Worm (Caenorhabditis elegans) whole organism, young adult: ENCODE results near the gene rps-21.

Experiments used
- D2030.7 ChIP-seq: fragments of 200-800 bp; sonication (Bioruptor generic); IDR thresholded peaks from 2 replicates; pipeline ENCODE4 v1.3.6; 2022; ENCODE audit warnings: missing genetic modification reagents, missing genetic modification characterization, missing compliant biosample characterization
- F22D6.2 ChIP-seq: sonication (generic microtip); optimal IDR thresholded peaks from 2 replicates; lab custom pipeline; 2016; ENCODE audit warnings: mild to moderate bottlenecking, missing genetic modification characterization, missing compliant biosample characterization
- F23B12.7 ChIP-seq: sonication (generic microtip); optimal IDR thresholded peaks from 2 replicates; lab custom pipeline; 2017; ENCODE audit warnings: missing genetic modification characterization, mild to moderate bottlenecking, missing compliant biosample characterization, antibody characterized with exemption, moderate library complexity; ENCODE audit not compliant: insufficient read depth
- F33H1.4 ChIP-seq: fragments of 200-800 bp; sonication (Bioruptor generic); IDR thresholded peaks from 2 replicates; pipeline ENCODE4 v1.3.6; 2022; ENCODE audit warnings: missing genetic modification reagents, missing genetic modification characterization, missing compliant biosample characterization
- F39B2.1 ChIP-seq: fragments of 200-800 bp; sonication (Bioruptor generic); IDR thresholded peaks from 2 replicates; pipeline ENCODE4 v1.3.6; 2022; ENCODE audit warnings: missing genetic modification reagents, missing genetic modification characterization, missing compliant biosample characterization
- Y53F4B.3 ChIP-seq: fragments of 200-800 bp; sonication (Bioruptor generic); IDR thresholded peaks from 2 replicates; pipeline ENCODE4 v1.3.6; 2022; ENCODE audit warnings: missing genetic modification reagents, missing genetic modification characterization, missing compliant biosample characterization
- Y56A3A.18 ChIP-seq: fragments of 200-800 bp; sonication (Bioruptor generic); IDR thresholded peaks from 2 replicates; pipeline ENCODE4 v1.3.6; 2022; ENCODE audit warnings: missing genetic modification reagents, missing genetic modification characterization, missing compliant biosample characterization
- Y67H2A.10 ChIP-seq: fragments of 200-800 bp; sonication (Bioruptor generic); conservative IDR thresholded peaks from 2 replicates; pipeline ENCODE4 v1.3.6; 2022; ENCODE audit warnings: missing genetic modification reagents, missing genetic modification characterization, missing compliant biosample characterization
- akir-1 ChIP-seq: fragments of 200-800 bp; sonication (Bioruptor generic); optimal IDR thresholded peaks from 2 replicates; lab custom pipeline; 2018; ENCODE audit warnings: mild to moderate bottlenecking, missing genetic modification characterization, moderate library complexity, missing compliant biosample characterization
- ama-1 ChIP-seq, 3 experiments: fragments of 150-350 bp in 1 of 3; sonication (generic microtip) in 2 of 3; optimal IDR thresholded peaks; 2 replicates each; lab custom pipeline; 2014 to 2018; ENCODE audit warnings: missing biosample characterization in 2 of 3, missing genetic modification characterization in 2 of 3, missing genetic modification reagents in 2 of 3
- attf-3 ChIP-seq: fragments of 200-800 bp; sonication (Bioruptor generic); conservative IDR thresholded peaks from 2 replicates; pipeline ENCODE4 v1.3.6; 2022; ENCODE audit warnings: missing genetic modification reagents, missing genetic modification characterization, missing compliant biosample characterization
- attf-5 ChIP-seq: fragments of 200-800 bp; sonication (Bioruptor generic); optimal IDR thresholded peaks from 2 replicates; lab custom pipeline; 2018; ENCODE audit warnings: mild to moderate bottlenecking, missing genetic modification characterization, missing compliant biosample characterization
- attf-6 ChIP-seq: fragments of 200-800 bp; sonication (Bioruptor generic); IDR thresholded peaks from 2 replicates; pipeline ENCODE4 v1.3.6; 2022; ENCODE audit warnings: missing genetic modification reagents, missing genetic modification characterization, missing compliant biosample characterization
- bed-1 ChIP-seq: fragments of 200-800 bp; sonication (Bioruptor generic); IDR thresholded peaks from 2 replicates; pipeline ENCODE4 v1.3.6; 2022; ENCODE audit warnings: missing genetic modification reagents, missing genetic modification characterization, missing compliant biosample characterization
- cebp-1 ChIP-seq, 2 experiments: fragments of 200-800 bp in 1 of 2; sonication (Bioruptor generic) in 1 of 2; sonication (generic microtip) in 1 of 2; IDR thresholded peaks in 1 of 2; optimal IDR thresholded peaks in 1 of 2; 2 replicates each; pipeline versions ENCODE4 v1.3.6 to Lab custom; 2017 to 2022; ENCODE audit warnings: missing compliant biosample characterization in 2 of 2, missing genetic modification characterization in 2 of 2, mild to moderate bottlenecking in 1 of 2, missing genetic modification reagents in 1 of 2, moderate library complexity in 1 of 2
- ceh-100 ChIP-seq: fragments of 200-800 bp; sonication (Bioruptor generic); IDR thresholded peaks from 2 replicates; pipeline ENCODE4 v1.3.6; 2022; ENCODE audit warnings: missing genetic modification reagents, missing genetic modification characterization, missing compliant biosample characterization
- ceh-40 ChIP-seq: fragments of 200-800 bp; sonication (Bioruptor generic); IDR thresholded peaks from 2 replicates; pipeline ENCODE4 v1.3.6; 2022; ENCODE audit warnings: missing genetic modification characterization, missing compliant biosample characterization
- egl-44 ChIP-seq: fragments of 200-800 bp; sonication (Bioruptor generic); IDR thresholded peaks from 2 replicates; pipeline ENCODE4 v1.3.6; 2022; ENCODE audit warnings: missing genetic modification reagents, missing genetic modification characterization, missing compliant biosample characterization
- fkh-3 ChIP-seq: sonication (generic microtip); optimal IDR thresholded peaks from 2 replicates; lab custom pipeline; 2016; ENCODE audit warnings: mild to moderate bottlenecking, missing genetic modification characterization, missing compliant biosample characterization
- hmg-1.2 ChIP-seq: fragments of 200-800 bp; sonication (Bioruptor generic); IDR thresholded peaks from 2 replicates; pipeline ENCODE4 v1.3.6; 2022; ENCODE audit warnings: missing genetic modification reagents, missing genetic modification characterization, missing compliant biosample characterization
- hrde-1 ChIP-seq: sonication (generic microtip); optimal IDR thresholded peaks from 2 replicates; lab custom pipeline; 2016; ENCODE audit warnings: missing genetic modification characterization, mild to moderate bottlenecking, missing compliant biosample characterization, moderate library complexity, missing genotype, missing genetic modification reagents, borderline replicate concordance
- let-607 ChIP-seq, 2 experiments: fragments of 200-800 bp in 1 of 2; sonication (Bioruptor generic) in 1 of 2; sonication (generic microtip) in 1 of 2; optimal IDR thresholded peaks; 2 replicates each; lab custom pipeline; 2016 to 2018; ENCODE audit warnings: mild to moderate bottlenecking in 2 of 2, missing compliant biosample characterization in 2 of 2, missing genetic modification characterization in 2 of 2, moderate library complexity in 2 of 2, missing genotype in 1 of 2
- lin-26 ChIP-seq: fragments of 200-800 bp; sonication (Bioruptor generic); IDR thresholded peaks from 2 replicates; pipeline ENCODE4 v1.3.6; 2022; ENCODE audit warnings: missing genetic modification reagents, missing genetic modification characterization, missing compliant biosample characterization
- lir-1 ChIP-seq: fragments of 200-800 bp; sonication (Bioruptor generic); conservative IDR thresholded peaks from 2 replicates; pipeline ENCODE4 v1.3.6; 2022; ENCODE audit warnings: missing genetic modification reagents, missing genetic modification characterization, missing compliant biosample characterization
- lsl-1 ChIP-seq: fragments of 200-800 bp; sonication (Bioruptor generic); optimal IDR thresholded peaks from 2 replicates; lab custom pipeline; 2018; ENCODE audit warnings: mild to moderate bottlenecking, missing genetic modification characterization, moderate library complexity, missing compliant biosample characterization
- madf-6 ChIP-seq: fragments of 200-800 bp; sonication (Bioruptor generic); IDR thresholded peaks from 2 replicates; pipeline ENCODE4 v1.3.6; 2022; ENCODE audit warnings: missing genetic modification reagents, missing genetic modification characterization, missing compliant biosample characterization
- madf-8 ChIP-seq: fragments of 200-800 bp; sonication (Bioruptor generic); conservative IDR thresholded peaks from 2 replicates; pipeline ENCODE4 v1.3.6; 2022; ENCODE audit warnings: missing genetic modification reagents, missing genetic modification characterization, missing compliant biosample characterization
- mel-28 ChIP-seq: sonication (generic microtip); optimal IDR thresholded peaks from 2 replicates; lab custom pipeline; 2016; ENCODE audit warnings: borderline replicate concordance, mild to moderate bottlenecking, missing genetic modification characterization, missing compliant biosample characterization
- nfyb-1 ChIP-seq: fragments of 200-800 bp; sonication (Bioruptor generic); IDR thresholded peaks from 2 replicates; pipeline ENCODE4 v1.3.6; 2022; ENCODE audit warnings: missing genetic modification reagents, missing genetic modification characterization, missing compliant biosample characterization
- nhr-27 ChIP-seq: fragments of 200-800 bp; sonication (Bioruptor generic); optimal IDR thresholded peaks from 2 replicates; lab custom pipeline; 2018; ENCODE audit warnings: mild to moderate bottlenecking, missing genetic modification characterization, moderate library complexity, missing compliant biosample characterization
- nhr-80 ChIP-seq: sonication (generic microtip); optimal IDR thresholded peaks from 2 replicates; lab custom pipeline; 2016; ENCODE audit warnings: missing genetic modification characterization, missing compliant biosample characterization
- nhr-90 ChIP-seq: sonication (generic microtip); optimal IDR thresholded peaks from 2 replicates; lab custom pipeline; 2016; ENCODE audit warnings: missing genotype, mild to moderate bottlenecking, missing genetic modification characterization, missing compliant biosample characterization
- pha-4 ChIP-seq: fragments of 150-350 bp; sonication (generic microtip); optimal IDR thresholded peaks from 2 replicates; lab custom pipeline; 2014; ENCODE audit warnings: missing biosample characterization, missing genetic modification reagents, missing genetic modification characterization
- rcor-1 ChIP-seq: fragments of 200-800 bp; sonication (Bioruptor generic); IDR thresholded peaks from 2 replicates; pipeline ENCODE4 v1.3.6; 2022; ENCODE audit warnings: missing genetic modification reagents, missing genetic modification characterization, missing compliant biosample characterization
- sea-2 ChIP-seq: fragments of 200-800 bp; sonication (Bioruptor generic); IDR thresholded peaks from 2 replicates; pipeline ENCODE4 v1.3.6; 2022; ENCODE audit warnings: missing genetic modification characterization, missing compliant biosample characterization
- snpc-1.3 ChIP-seq: sonication (generic microtip); optimal IDR thresholded peaks from 2 replicates; lab custom pipeline; 2017; ENCODE audit warnings: missing genetic modification characterization, mild to moderate bottlenecking, missing compliant biosample characterization, antibody characterized with exemption, moderate library complexity, missing genotype, missing genetic modification reagents; ENCODE audit not compliant: insufficient read depth
- snpc-3.4 ChIP-seq: sonication (generic microtip); optimal IDR thresholded peaks from 2 replicates; lab custom pipeline; 2017; ENCODE audit warnings: missing genetic modification characterization, mild to moderate bottlenecking, missing compliant biosample characterization, antibody characterized with exemption, moderate library complexity, missing genotype, missing genetic modification reagents
- somi-1 ChIP-seq: fragments of 200-800 bp; sonication (Bioruptor generic); optimal IDR thresholded peaks from 2 replicates; lab custom pipeline; 2018; ENCODE audit warnings: mild to moderate bottlenecking, missing genetic modification characterization, missing compliant biosample characterization
- tbp1 ChIP-seq: fragments of 200-800 bp; sonication (Bioruptor generic); optimal IDR thresholded peaks from 2 replicates; lab custom pipeline; 2018; ENCODE audit warnings: mild to moderate bottlenecking, missing genetic modification characterization, missing compliant biosample characterization
- tbx-9 ChIP-seq: sonication (generic microtip); optimal IDR thresholded peaks from 2 replicates; lab custom pipeline; 2016; ENCODE audit warnings: borderline replicate concordance, missing genetic modification characterization, inconsistent platforms, missing compliant biosample characterization
- tlf-1 ChIP-seq: fragments of 200-800 bp; sonication (Bioruptor generic); optimal IDR thresholded peaks from 2 replicates; lab custom pipeline; 2018; ENCODE audit warnings: mild to moderate bottlenecking, missing genetic modification characterization, missing compliant biosample characterization
- ztf-25 ChIP-seq: fragments of 200-800 bp; sonication (Bioruptor generic); IDR thresholded peaks from 2 replicates; pipeline ENCODE4 v1.3.6; 2022; ENCODE audit warnings: missing genetic modification reagents, missing genetic modification characterization, missing compliant biosample characterization
- ztf-28 ChIP-seq: fragments of 200-800 bp; sonication (Bioruptor generic); IDR thresholded peaks from 2 replicates; pipeline ENCODE4 v1.3.6; 2022; ENCODE audit warnings: missing genetic modification reagents, missing genetic modification characterization, missing compliant biosample characterization

rps-21 gene

ce11 chrIII:7141285-7141715, 48.1 kb downstream of the rps-21 start (continued):
- TF ChIP-seq ztf-25 (GFP tag; lab: Robert Waterston, UW) (0 out of 2 replicates have a peak, but pooled peaks have one; percentile 36), mel-28 (tag; lab: Kevin White, UChicago) (no peak), sea-2 (no peak), ztf-28 (no peak), Y67H2A.10 (no peak), madf-8 (GFP tag; lab: Robert Waterston, UW) (0 out of 2 replicates have a peak, but pooled peaks have one; percentile 16), nfyb-1 (GFP tag; lab: Robert Waterston, UW) (peak; percentile 90), tbx-9 (tag; lab: Kevin White, UChicago) (peak; percentile 11), hmg-1.2 (GFP tag; lab: Robert Waterston, UW) (peak; percentile 93), attf-6 (peak; percentile 97), F22D6.2 (tag; lab: Kevin White, UChicago) (peak; percentile 28), ceh-100 (peak; percentile 59)

- TF ChIP-seq attf-6 (peak; percentile 95), cebp-1 (GFP tag; IDR thresholded peaks at IDR 0.05; lab: Robert Waterston, UW) (no peak), cebp-1 (tag; optimal IDR thresholded peaks at IDR 0.05; lab: Kevin White, UChicago) (no peak), somi-1 (no peak), nhr-80 (tag; lab: Kevin White, UChicago) (no peak), nhr-90 (tag; lab: Kevin White, UChicago) (no peak), Y56A3A.18 (GFP tag; lab: Robert Waterston, UW) (0 out of 2 replicates have a peak, but pooled peaks have one; percentile 37), tlf-1 (peak; percentile 31), attf-3 (GFP tag; lab: Robert Waterston, UW) (peak; percentile 50; the same call in 1 of the 2 replicates), hrde-1 (peak; percentile 75), F39B2.1 (GFP tag; lab: Robert Waterston, UW) (0 out of 2 replicates have a peak, but pooled peaks have one; percentile 64), madf-8 (GFP tag; lab: Robert Waterston, UW) (peak; percentile 31; the same call in 1 of the 2 replicates), ztf-28 (0 out of 2 replicates have a peak, but pooled peaks have one; percentile 14), akir-1 (GFP tag; lab: Kevin White, UChicago) (no peak), let-607 (tag; optimal IDR thresholded peaks at IDR 0.05; lab: Kevin White, UChicago) (peak in 1 of 2 experiments; percentile 8), rcor-1 (GFP tag; lab: Robert Waterston, UW) (peak; percentile 55; the same call in 1 of the 2 replicates), F23B12.7 (no peak), tbp1 (peak; percentile 78), madf-6 (peak; percentile 78), egl-44 (GFP tag; lab: Robert Waterston, UW) (0 out of 2 replicates have a peak, but pooled peaks have one; percentile 52), lsl-1 (GFP tag; lab: Kevin White, UChicago) (peak; percentile 67), nfyb-1 (GFP tag; lab: Robert Waterston, UW) (peak; percentile 72), ceh-100 (0 out of 2 replicates have a peak, but pooled peaks have one; percentile 9), pha-4 (tag; lab: Kevin White, UChicago) (no peak), Y67H2A.10 (no peak), attf-5 (GFP tag; lab: Kevin White, UChicago) (no peak), ceh-40 (GFP tag; lab: Robert Waterston, UW) (no peak), Y53F4B.3 (GFP tag; lab: Robert Waterston, UW) (no peak), nhr-27 (no peak), fkh-3 (tag; lab: Kevin White, UChicago) (no peak), snpc-1.3 (tag; lab: Kevin White, UChicago) (peak; percentile 89), ama-1 (optimal IDR thresholded peaks at IDR 0.05; lab: Kevin White, UChicago) (peak; percentile 8), ama-1 (GFP tag; optimal IDR thresholded peaks at IDR 0.05; lab: Kevin White, UChicago) (no peak), F33H1.4 (GFP tag; lab: Robert Waterston, UW) (peak; percentile 51), bed-1 (no peak), snpc-3.4 (tag; lab: Kevin White, UChicago) (peak; percentile 91), lin-26 (peak; percentile 45; the same call in 1 of the 2 replicates), lir-1 (GFP tag; lab: Robert Waterston, UW) (0 out of 2 replicates have a peak, but pooled peaks have one; percentile 16), D2030.7 (peak; percentile 96)
Measured at ce11 chrIII:7140228-7140710, 49.2 kb downstream of the rps-21 start.
